Worm (Caenorhabditis elegans) whole organism, mixed stage, embryonic: ENCODE measurements around the gene cest-31.
A peak's percentile ranks its signal among the peaks of the same experiment; 100 is the strongest.

ENCODE experiments used
- M03D4.4 ChIP-seq: sonication (generic microtip); optimal IDR thresholded peaks from 2 replicates; lab custom pipeline; 2017; ENCODE audit warnings: mild to moderate bottlenecking, missing genetic modification characterization, missing compliant biosample characterization
- bed-3 ChIP-seq: fragments of 200-800 bp; sonication (Bioruptor generic); optimal IDR thresholded peaks from 3 replicates; lab custom pipeline; 2018; ENCODE audit warnings: mild to moderate bottlenecking, missing genetic modification characterization, moderate library complexity, missing compliant biosample characterization
- blmp-1 ChIP-seq: fragments of 150-350 bp; optimal IDR thresholded peaks from 2 replicates; lab custom pipeline; 2014; ENCODE audit warnings: missing biosample characterization, missing genetic modification characterization
- ceh-39 ChIP-seq: fragments of 150-350 bp; optimal IDR thresholded peaks from 2 replicates; lab custom pipeline; 2014; ENCODE audit warnings: missing biosample characterization, missing genetic modification characterization
- ceh-43 ChIP-seq: fragments of 200-800 bp; sonication (Bioruptor generic); optimal IDR thresholded peaks from 2 replicates; lab custom pipeline; 2018; ENCODE audit warnings: mild to moderate bottlenecking, missing genetic modification characterization, moderate library complexity, missing compliant biosample characterization
- ceh-83 ChIP-seq: fragments of 200-800 bp; sonication (Bioruptor generic); optimal IDR thresholded peaks from 2 replicates; lab custom pipeline; 2018; ENCODE audit warnings: mild to moderate bottlenecking, missing genetic modification characterization, missing compliant biosample characterization
- ces-1 ChIP-seq: fragments of 150-350 bp; optimal IDR thresholded peaks from 2 replicates; lab custom pipeline; 2014; ENCODE audit warnings: missing biosample characterization, missing genetic modification reagents, missing genetic modification characterization
- cnd-1 ChIP-seq: fragments of 200-800 bp; sonication (Bioruptor generic); optimal IDR thresholded peaks from 2 replicates; lab custom pipeline; 2018; ENCODE audit warnings: mild to moderate bottlenecking, missing genetic modification characterization, missing compliant biosample characterization
- drap-1 ChIP-seq: fragments of 200-800 bp; sonication (Bioruptor generic); optimal IDR thresholded peaks from 3 replicates; lab custom pipeline; 2018; ENCODE audit warnings: mild to moderate bottlenecking, missing genetic modification characterization, missing compliant biosample characterization
- elt-1 ChIP-seq: sonication (generic microtip); optimal IDR thresholded peaks from 2 replicates; lab custom pipeline; 2017; ENCODE audit warnings: missing genetic modification characterization, mild to moderate bottlenecking, missing compliant biosample characterization, antibody characterized with exemption, moderate library complexity, borderline replicate concordance; ENCODE audit not compliant: insufficient read depth
- elt-3 ChIP-seq: fragments of 150-350 bp; optimal IDR thresholded peaks from 2 replicates; lab custom pipeline; 2014; ENCODE audit warnings: missing biosample characterization, missing genetic modification characterization
- flh-1 ChIP-seq: fragments of 200-800 bp; sonication (Bioruptor generic); optimal IDR thresholded peaks from 2 replicates; lab custom pipeline; 2018; ENCODE audit warnings: mild to moderate bottlenecking, missing genetic modification characterization, moderate library complexity, missing compliant biosample characterization
- ham-2 ChIP-seq: fragments of 200-800 bp; sonication (Bioruptor generic); optimal IDR thresholded peaks from 2 replicates; lab custom pipeline; 2018; ENCODE audit warnings: mild to moderate bottlenecking, missing genetic modification characterization, missing compliant biosample characterization
- hlh-1 ChIP-seq: fragments of 150-350 bp; optimal IDR thresholded peaks from 2 replicates; lab custom pipeline; 2014; ENCODE audit warnings: missing biosample characterization, missing genetic modification reagents, missing genetic modification characterization
- lin-13 ChIP-seq: fragments of 150-350 bp; optimal IDR thresholded peaks from 2 replicates; lab custom pipeline; 2014; ENCODE audit warnings: missing biosample characterization, missing genetic modification characterization
- lin-32 ChIP-seq: fragments of 200-800 bp; sonication (Bioruptor generic); optimal IDR thresholded peaks from 2 replicates; lab custom pipeline; 2018; ENCODE audit warnings: mild to moderate bottlenecking, missing genetic modification characterization, missing compliant biosample characterization
- lsy-2 ChIP-seq: fragments of 150-350 bp; optimal IDR thresholded peaks from 2 replicates; lab custom pipeline; 2014; ENCODE audit warnings: missing biosample characterization, missing genetic modification characterization
- mab-5 ChIP-seq: fragments of 150-350 bp; optimal IDR thresholded peaks from 2 replicates; lab custom pipeline; 2014; ENCODE audit warnings: missing biosample characterization, missing genetic modification characterization
- mep-1 ChIP-seq: fragments of 150-350 bp; optimal IDR thresholded peaks from 2 replicates; lab custom pipeline; 2017; ENCODE audit warnings: missing biosample characterization, missing genetic modification reagents, missing genetic modification characterization, inconsistent platforms
- mls-2 ChIP-seq: sonication (generic microtip); optimal IDR thresholded peaks from 2 replicates; lab custom pipeline; 2016; ENCODE audit warnings: mild to moderate bottlenecking, missing genetic modification characterization, moderate library complexity, missing compliant biosample characterization
- nhr-12 ChIP-seq: fragments of 150-350 bp; optimal IDR thresholded peaks from 2 replicates; lab custom pipeline; 2014; ENCODE audit warnings: missing biosample characterization, missing genetic modification characterization
- nhr-2 ChIP-seq: fragments of 150-350 bp; optimal IDR thresholded peaks from 2 replicates; lab custom pipeline; 2014; ENCODE audit warnings: missing biosample characterization, missing genetic modification characterization
- nhr-237 ChIP-seq: fragments of 150-350 bp; optimal IDR thresholded peaks from 2 replicates; lab custom pipeline; 2014; ENCODE audit warnings: missing biosample characterization, missing genetic modification characterization
- nhr-28 ChIP-seq: fragments of 150-350 bp; optimal IDR thresholded peaks from 2 replicates; lab custom pipeline; 2014; ENCODE audit warnings: missing biosample characterization, missing genetic modification characterization
- nhr-76 ChIP-seq: sonication (generic microtip); optimal IDR thresholded peaks from 2 replicates; lab custom pipeline; 2017; ENCODE audit warnings: missing biosample characterization, missing genetic modification characterization
- pha-4 ChIP-seq: fragments of 150-350 bp; optimal IDR thresholded peaks from 2 replicates; lab custom pipeline; 2018; ENCODE audit warnings: missing biosample characterization, missing genetic modification reagents, missing genetic modification characterization
- sem-2 ChIP-seq: fragments of 200-800 bp; sonication (Bioruptor generic); optimal IDR thresholded peaks from 2 replicates; lab custom pipeline; 2018; ENCODE audit warnings: mild to moderate bottlenecking, missing genetic modification characterization, missing compliant biosample characterization
- sptf-1 ChIP-seq: sonication (generic microtip); optimal IDR thresholded peaks from 2 replicates; lab custom pipeline; 2017; ENCODE audit warnings: mild to moderate bottlenecking, missing genetic modification characterization, moderate library complexity, missing compliant biosample characterization
- tbx-8 ChIP-seq: fragments of 200-800 bp; sonication (Bioruptor generic); optimal IDR thresholded peaks from 2 replicates; lab custom pipeline; 2018; ENCODE audit warnings: mild to moderate bottlenecking, missing genetic modification characterization, moderate library complexity, missing compliant biosample characterization
- unc-120 ChIP-seq: sonication (generic microtip); optimal IDR thresholded peaks from 2 replicates; lab custom pipeline; 2017; ENCODE audit warnings: missing genetic modification characterization, missing compliant biosample characterization; ENCODE audit not compliant: poor library complexity, severe bottlenecking
- unc-39 ChIP-seq: fragments of 150-350 bp; optimal IDR thresholded peaks from 2 replicates; lab custom pipeline; 2014; ENCODE audit warnings: missing biosample characterization, missing genetic modification characterization
- unc-62 ChIP-seq: fragments of 150-350 bp; optimal IDR thresholded peaks from 2 replicates; lab custom pipeline; 2014; ENCODE audit warnings: missing biosample characterization, missing genetic modification reagents, missing genetic modification characterization
- zip-8 ChIP-seq: fragments of 150-350 bp; optimal IDR thresholded peaks from 2 replicates; lab custom pipeline; 2014; ENCODE audit warnings: missing biosample characterization, missing genetic modification characterization
- ztf-11 ChIP-seq: fragments of 150-350 bp; optimal IDR thresholded peaks from 2 replicates; lab custom pipeline; 2014; ENCODE audit warnings: missing biosample characterization, missing genetic modification characterization

cest-31 gene

ce11 chrV:6669520-6669919 lies 4.5 kb upstream of the cest-31 start, which contains the start of gene cest-28:
Gene cest-28 (plus strand): TSS chrV:6669820.
- TF ChIP-seq hlh-1 (tag; lab: Kevin White, UChicago), result no peak
- no peak for TF ChIP-seq nhr-237 (tag; lab: Kevin White, UChicago)

DNA sequence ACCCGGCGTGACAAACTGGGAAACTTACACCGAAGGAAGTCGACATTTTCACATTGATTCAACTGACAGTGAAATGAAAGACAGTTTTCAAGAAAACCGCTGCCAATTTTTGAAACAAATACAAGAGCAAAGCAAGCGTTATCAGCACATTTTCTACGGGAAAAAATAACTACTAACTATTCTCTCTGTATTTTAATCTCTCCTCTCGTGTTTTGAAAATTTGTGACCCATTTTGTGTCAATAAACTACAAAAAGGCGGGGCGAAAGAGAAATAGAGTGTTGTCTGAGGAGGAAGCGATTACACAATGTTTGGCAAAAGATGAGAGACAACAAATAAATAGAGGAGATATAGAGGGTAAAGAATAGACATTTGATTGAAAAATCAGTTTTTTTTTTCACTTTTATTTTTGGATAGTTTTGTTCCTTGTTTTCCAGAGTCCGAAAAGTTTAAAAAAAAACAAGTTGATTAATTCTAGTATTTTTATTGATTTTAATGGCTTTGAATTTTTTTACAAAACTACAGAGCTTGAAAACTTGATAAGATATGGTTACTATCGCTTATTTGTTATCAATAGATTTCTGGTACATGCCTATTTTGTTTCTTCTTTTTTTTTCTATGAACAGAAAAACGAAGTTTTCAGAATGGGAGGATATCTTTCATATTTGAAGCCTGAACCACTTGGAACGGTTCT lies 2.2 kb downstream of the cest-31 start, which contains the start of gene cest-34:
cest-34 (plus strand) TSS at position 642 of the 692 bp plus-strand sequence.
- TF ChIP-seq mls-2 (no peak), ham-2 (GFP tag; lab: Kevin White, UChicago) (no peak), zip-8 (tag; lab: Kevin White, UChicago) (no peak), sptf-1 (tag; lab: Kevin White, UChicago) (no peak), drap-1 (no peak), nhr-28 (tag; lab: Kevin White, UChicago) (no peak), hlh-1 (tag; lab: Kevin White, UChicago) (no peak), pha-4 (tag; lab: Kevin White, UChicago) (no peak), cnd-1 (no peak), ces-1 (GFP tag; lab: Kevin White, UChicago) (no peak), bed-3 (no peak)

DNA sequence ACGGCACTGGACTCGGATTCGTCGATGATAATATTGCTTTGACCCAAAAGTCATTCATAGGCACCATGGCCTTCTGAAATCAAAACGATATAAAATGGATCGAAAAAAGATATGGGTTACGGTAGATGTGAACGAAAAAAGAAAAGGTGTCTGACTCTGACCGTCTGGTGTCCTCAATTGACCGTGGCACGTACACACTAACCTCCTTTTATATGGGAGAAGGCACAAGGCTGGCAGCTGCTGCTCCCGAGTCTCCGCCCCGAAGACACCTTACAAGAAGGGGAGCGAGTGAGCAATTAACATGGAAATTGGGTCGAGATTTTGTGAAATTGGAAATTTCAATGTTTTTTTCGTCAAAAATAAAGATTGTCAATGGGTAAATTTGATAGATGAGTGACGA lies 7.4 kb downstream of the cest-31 start, which contains the start of gene egl-46:
egl-46 (minus strand) TSS at position 73 of the 400 bp plus-strand sequence.
- TF ChIP-seq lin-13 (tag; lab: Kevin White, UChicago) (no peak), M03D4.4 (no peak), blmp-1 (no peak), lsy-2 (peak; percentile 8), flh-1 (GFP tag; lab: Kevin White, UChicago) (no peak), pha-4 (tag; lab: Kevin White, UChicago) (no peak), hlh-1 (tag; lab: Kevin White, UChicago) (no peak), elt-1 (tag; lab: Kevin White, UChicago) (no peak), zip-8 (tag; lab: Kevin White, UChicago) (no peak), unc-62 (GFP tag; lab: Kevin White, UChicago) (no peak), mep-1 (tag; lab: Kevin White, UChicago) (no peak), ces-1 (GFP tag; lab: Kevin White, UChicago) (no peak), ztf-11 (tag; lab: Kevin White, UChicago) (no peak), nhr-2 (tag; lab: Kevin White, UChicago) (peak; percentile 86), sem-2 (no peak), cnd-1 (peak; percentile 33), unc-120 (tag; lab: Kevin White, UChicago) (no peak), ceh-43 (no peak), lin-32 (GFP tag; lab: Kevin White, UChicago) (peak; percentile 54)

DNA sequence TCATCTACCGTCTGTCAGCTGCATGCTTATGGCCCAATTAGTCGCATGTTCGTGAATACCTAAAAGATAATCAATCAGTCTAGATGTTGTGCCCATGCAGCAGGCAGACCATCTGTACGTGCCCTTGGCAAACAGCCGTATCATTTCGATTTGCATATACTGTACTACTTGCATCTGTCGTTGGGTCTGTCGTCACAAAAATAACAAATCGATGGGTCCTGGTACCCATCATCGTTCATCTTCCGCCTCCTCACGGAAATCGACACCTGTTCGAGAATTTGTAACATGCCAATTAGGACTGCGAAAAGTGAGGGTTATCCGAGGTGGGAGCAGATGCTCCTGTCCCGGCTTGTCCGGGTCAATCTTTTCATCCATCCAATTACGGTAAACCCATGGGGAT lies 9.2 kb downstream of the cest-31 start:
- TF ChIP-seq flh-1 (GFP tag; lab: Kevin White, UChicago) (no peak), lsy-2 (no peak), unc-39 (no peak), cnd-1 (peak; percentile 44), unc-120 (tag; lab: Kevin White, UChicago) (no peak), zip-8 (tag; lab: Kevin White, UChicago) (no peak), mep-1 (tag; lab: Kevin White, UChicago) (peak; percentile 7), pha-4 (tag; lab: Kevin White, UChicago) (no peak), mls-2 (no peak), sem-2 (no peak), mab-5 (tag; lab: Kevin White, UChicago) (no peak), lin-32 (GFP tag; lab: Kevin White, UChicago) (peak; percentile 57), M03D4.4 (no peak), lin-13 (tag; lab: Kevin White, UChicago) (no peak), nhr-76 (no peak), blmp-1 (no peak), nhr-237 (tag; lab: Kevin White, UChicago) (no peak), ham-2 (GFP tag; lab: Kevin White, UChicago) (no peak), elt-3 (tag; lab: Kevin White, UChicago) (no peak), nhr-2 (tag; lab: Kevin White, UChicago) (peak; percentile 83), ceh-39 (no peak), drap-1 (no peak), bed-3 (no peak), nhr-12 (no peak), tbx-8 (GFP tag; lab: Kevin White, UChicago) (no peak), unc-62 (GFP tag; lab: Kevin White, UChicago) (no peak), ceh-83 (GFP tag; lab: Kevin White, UChicago) (no peak)
